Worm (Caenorhabditis elegans) whole organism, L1 larva: ENCODE results near the gene C04H5.7.

Experiments
- F16B12.6 ChIP-seq: fragments of 150-350 bp; optimal IDR thresholded peaks from 2 replicates; lab custom pipeline; 2014; ENCODE audit warnings: missing biosample characterization, missing genetic modification characterization
- ama-1 ChIP-seq: fragments of 150-350 bp; optimal IDR thresholded peaks from 2 replicates; lab custom pipeline; 2014
- dpl-1 ChIP-seq, 3 experiments: fragments of 150-350 bp in 2 of 3; sonication (generic microtip) in 1 of 3; optimal IDR thresholded peaks; 2 replicates each; lab custom pipeline; 2014 to 2017; ENCODE audit warnings: missing biosample characterization in 3 of 3, missing genetic modification characterization in 3 of 3, missing genetic modification reagents in 3 of 3
- elt-2 ChIP-seq: sonication (generic microtip); optimal IDR thresholded peaks from 2 replicates; lab custom pipeline; 2016; ENCODE audit warnings: missing genetic modification characterization, mild to moderate bottlenecking, inconsistent platforms, missing compliant biosample characterization, missing genetic modification reagents
- elt-3 ChIP-seq, 6 experiments: fragments of 150-350 bp in 1 of 6; sonication (generic microtip); optimal IDR thresholded peaks; 2 replicates each; lab custom pipeline; 2017 to 2018; ENCODE audit warnings: missing biosample characterization in 6 of 6, missing genetic modification characterization in 6 of 6, inconsistent platforms in 1 of 6
- ets-5 ChIP-seq: fragments of 200-800 bp; sonication (Bioruptor generic); IDR thresholded peaks from 2 replicates; pipeline ENCODE4 v1.3.6; 2022; ENCODE audit warnings: missing genetic modification characterization, missing compliant biosample characterization
- hlh-17 ChIP-seq: fragments of 200-800 bp; sonication (Bioruptor generic); optimal IDR thresholded peaks from 2 replicates; lab custom pipeline; 2018; ENCODE audit warnings: missing genetic modification characterization, mild to moderate bottlenecking, missing compliant biosample characterization, moderate library complexity, borderline replicate concordance
- lir-3 ChIP-seq: sonication (generic microtip); optimal IDR thresholded peaks from 2 replicates; lab custom pipeline; 2016; ENCODE audit warnings: mild to moderate bottlenecking, missing genetic modification characterization, moderate library complexity, missing compliant biosample characterization; ENCODE audit not compliant: poor library complexity
- lsy-2 ChIP-seq, 2 experiments: fragments of 150-350 bp; optimal IDR thresholded peaks; 2 replicates each; lab custom pipeline; 2014; ENCODE audit warnings: missing biosample characterization in 2 of 2, missing genetic modification characterization in 2 of 2
- mef-2 ChIP-seq: fragments of 150-350 bp; optimal IDR thresholded peaks from 2 replicates; lab custom pipeline; 2014; ENCODE audit warnings: missing biosample characterization, missing genetic modification characterization
- nhr-11 ChIP-seq: fragments of 150-350 bp; optimal IDR thresholded peaks from 2 replicates; lab custom pipeline; 2014; ENCODE audit warnings: missing biosample characterization, missing genetic modification characterization
- snpc-4 ChIP-seq: fragments of 150-350 bp; optimal IDR thresholded peaks from 2 replicates; lab custom pipeline; 2014; ENCODE audit warnings: missing biosample characterization, missing genetic modification characterization
- tbx-2 ChIP-seq: sonication (generic microtip); optimal IDR thresholded peaks from 2 replicates; lab custom pipeline; 2016; ENCODE audit warnings: missing genetic modification characterization, missing compliant biosample characterization
- unc-62 ChIP-seq: fragments of 150-350 bp; optimal IDR thresholded peaks from 2 replicates; lab custom pipeline; 2014; ENCODE audit warnings: missing biosample characterization, missing genetic modification reagents, missing genetic modification characterization

ce11 chrII:14574790-14575189, 37.0 kb downstream of the C04H5.7 start:
- TF ChIP-seq nhr-11 (tag; lab: Kevin White, UChicago) (no peak), ama-1 (no peak), lsy-2 (tag; optimal IDR thresholded peaks at IDR 0.05; lab: Kevin White, UChicago) (no peak), hlh-17 (no peak), lir-3 (tag; lab: Kevin White, UChicago) (no peak), mef-2 (tag; lab: Kevin White, UChicago) (no peak), elt-3 (tag; optimal IDR thresholded peaks at IDR 0.05; lab: Kevin White, UChicago) (no peak), dpl-1 (GFP tag; optimal IDR thresholded peaks at IDR 0.05; lab: Kevin White, UChicago) (no peak), snpc-4 (no peak), tbx-2 (tag; lab: Kevin White, UChicago) (no peak), F16B12.6 (tag; lab: Kevin White, UChicago) (no peak), elt-2 (no peak), unc-62 (no peak), ets-5 (GFP tag; lab: Robert Waterston, UW) (no peak)
